Worm (Caenorhabditis elegans): Measurements from ENCODE around the gene mrpl-11.

Gene mrpl-11

DNA sequence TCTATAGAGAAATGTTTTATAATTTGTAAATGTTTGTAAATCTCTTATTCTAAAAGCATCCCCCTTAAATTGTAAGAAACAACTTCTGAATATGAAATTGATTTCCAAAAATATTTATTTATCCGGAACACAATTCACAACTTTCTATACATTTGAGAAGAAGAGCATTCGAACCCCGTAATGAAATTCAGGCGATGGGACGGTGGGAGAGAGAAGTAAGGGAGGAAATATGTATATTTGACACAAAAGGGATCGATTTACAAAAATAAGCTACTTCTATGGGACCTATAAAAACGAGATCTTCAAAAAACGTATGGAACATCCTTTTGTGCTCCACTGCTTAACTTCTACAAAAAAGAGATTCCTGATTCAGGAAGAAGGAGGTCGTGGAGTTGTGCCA lies 7.8 kb downstream of the mrpl-11 start:
- TF ChIP-seq unc-62 (GFP tag; optimal IDR thresholded peaks at IDR 0.05) (no peak), nhr-28 (tag; optimal IDR thresholded peaks at IDR 0.05) (no peak), nhr-2 (tag; optimal IDR thresholded peaks at IDR 0.05) (no peak), elt-1 (tag; optimal IDR thresholded peaks at IDR 0.05; ENCODE audit: borderline replicate concordance, insufficient read depth) (no peak), ztf-11 (tag; optimal IDR thresholded peaks at IDR 0.05) (no peak), unc-39 (tag; optimal IDR thresholded peaks at IDR 0.05) (no peak), drap-1 (GFP tag; optimal IDR thresholded peaks at IDR 0.05) (no peak), sptf-1 (tag; optimal IDR thresholded peaks at IDR 0.05) (no peak), nhr-76 (tag; optimal IDR thresholded peaks at IDR 0.05) (no peak), cnd-1 (tag; optimal IDR thresholded peaks at IDR 0.05) (no peak), zip-8 (tag; optimal IDR thresholded peaks at IDR 0.05) (no peak), pha-4 (tag; optimal IDR thresholded peaks at IDR 0.05) (no peak), ces-1 (GFP tag; optimal IDR thresholded peaks at IDR 0.05) (no peak), lin-13 (tag; optimal IDR thresholded peaks at IDR 0.05) (no peak), unc-120 (tag; optimal IDR thresholded peaks at IDR 0.05; ENCODE audit: poor library complexity, severe bottlenecking) (no peak), mep-1 (tag; optimal IDR thresholded peaks at IDR 0.05) (no peak), flh-1 (GFP tag; optimal IDR thresholded peaks at IDR 0.05) (no peak)

DNA sequence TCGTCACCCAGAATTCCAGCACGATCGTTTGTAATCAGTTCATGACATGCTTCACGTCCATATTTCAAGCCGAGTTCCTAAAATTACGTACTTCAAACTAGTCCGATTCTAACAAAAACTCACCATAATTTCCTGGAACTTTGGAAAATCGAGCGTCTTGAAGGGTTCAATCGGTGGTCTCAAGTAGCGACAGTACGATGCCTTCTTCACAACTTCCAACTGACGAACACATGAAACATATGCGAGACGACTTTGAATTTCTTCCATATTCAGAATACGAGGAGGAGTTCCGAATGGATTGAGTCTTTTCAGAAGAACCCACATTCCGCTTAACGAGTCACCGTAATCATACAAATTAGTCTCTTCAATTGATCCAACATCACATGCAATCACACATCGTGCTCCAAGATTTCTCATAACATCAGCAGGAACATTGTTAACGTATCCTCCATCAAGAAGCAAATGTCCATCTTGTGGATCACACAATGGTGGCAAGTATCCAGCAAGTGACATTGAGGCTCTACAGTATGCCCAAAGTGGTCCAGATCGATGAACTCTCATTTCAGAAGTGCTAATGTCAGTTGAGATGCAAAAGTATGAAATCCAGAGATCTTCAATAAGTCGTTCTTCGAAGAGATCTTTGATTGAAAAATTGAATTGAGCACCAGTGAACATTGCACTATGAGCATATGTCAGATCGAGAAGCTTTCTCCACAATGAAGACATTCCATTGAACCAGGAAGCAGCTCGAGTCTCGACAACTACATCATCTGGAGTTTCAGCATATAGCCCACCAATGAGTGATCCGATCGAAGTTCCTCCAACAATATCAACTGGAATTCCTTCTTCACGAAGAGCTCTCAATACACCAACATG lies 8.8 kb downstream of the mrpl-11 start:
- TF ChIP-seq lin-13 (tag; optimal IDR thresholded peaks at IDR 0.05) (no peak), M03D4.4 (tag; optimal IDR thresholded peaks at IDR 0.05) (no peak), tbx-8 (GFP tag; optimal IDR thresholded peaks at IDR 0.05) (no peak), blmp-1 (tag; optimal IDR thresholded peaks at IDR 0.05) (no peak), mab-5 (tag; optimal IDR thresholded peaks at IDR 0.05) (no peak), drap-1 (GFP tag; optimal IDR thresholded peaks at IDR 0.05) (no peak), pha-4 (tag; optimal IDR thresholded peaks at IDR 0.05) (no peak), ces-1 (GFP tag; optimal IDR thresholded peaks at IDR 0.05) (no peak)

DNA sequence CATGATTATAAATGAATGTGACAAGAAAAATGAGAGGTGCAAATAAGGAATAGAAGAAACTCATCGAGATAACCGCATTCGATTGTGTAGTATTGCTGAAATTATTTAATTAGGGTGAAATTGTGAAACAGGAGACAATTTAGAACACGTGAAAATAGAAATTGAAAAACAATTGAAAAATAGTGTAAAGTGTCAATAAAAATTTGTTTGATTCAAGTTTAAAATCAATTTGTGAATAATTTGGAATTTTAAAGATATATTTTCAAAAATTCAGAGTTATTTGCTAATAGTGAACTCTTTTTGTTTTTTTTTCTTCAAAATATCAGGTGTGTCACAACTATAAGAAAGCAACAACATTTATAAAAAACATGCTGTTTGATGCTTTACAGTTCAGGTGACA lies 13.9 kb downstream of the mrpl-11 start, which contains the start of gene ZK370.4:
Gene ZK370.4, minus strand, starts transcription at position 101 of the 400 bp plus-strand sequence.
- TF ChIP-seq ces-1 (GFP tag; optimal IDR thresholded peaks at IDR 0.05) (no peak), zip-8 (tag; optimal IDR thresholded peaks at IDR 0.05) (no peak), cnd-1 (tag; optimal IDR thresholded peaks at IDR 0.05) (no peak), flh-1 (GFP tag; optimal IDR thresholded peaks at IDR 0.05) (no peak), unc-39 (tag; optimal IDR thresholded peaks at IDR 0.05) (no peak), nhr-76 (tag; optimal IDR thresholded peaks at IDR 0.05) (no peak), elt-3 (tag; optimal IDR thresholded peaks at IDR 0.05) (no peak), sem-2 (GFP tag; optimal IDR thresholded peaks at IDR 0.05) (no peak), lin-13 (tag; optimal IDR thresholded peaks at IDR 0.05) (no peak), ceh-39 (tag; optimal IDR thresholded peaks at IDR 0.05) (no peak), snpc-4 (tag; optimal IDR thresholded peaks at IDR 0.05) (no peak), nhr-28 (tag; optimal IDR thresholded peaks at IDR 0.05) (no peak), lsy-2 (tag; optimal IDR thresholded peaks at IDR 0.05) (no peak)

DNA sequence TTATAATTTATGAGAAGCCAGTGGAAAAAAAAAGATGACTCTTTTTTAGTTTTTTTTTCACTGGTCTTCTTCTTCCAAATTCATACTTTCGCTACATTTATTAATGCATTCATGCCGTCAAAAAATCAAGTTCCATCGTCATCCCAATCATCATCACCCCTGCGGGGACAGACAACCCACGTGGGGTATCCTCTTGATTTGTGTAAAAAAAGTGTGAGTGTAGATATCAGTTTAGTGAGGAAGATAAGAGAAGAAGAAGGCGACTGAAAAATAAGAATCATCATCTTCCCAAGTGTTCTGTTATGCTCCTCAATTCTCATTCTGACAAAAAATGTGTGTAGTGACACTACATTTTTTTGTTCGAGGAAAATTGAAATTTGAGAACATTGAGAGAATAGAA lies 14.5 kb downstream of the mrpl-11 start:
- TF ChIP-seq lin-32 (GFP tag; optimal IDR thresholded peaks at IDR 0.05), result no peak
- TF ChIP-seq M03D4.4 (tag; optimal IDR thresholded peaks at IDR 0.05), result no peak
- TF ChIP-seq pha-4 (tag; optimal IDR thresholded peaks at IDR 0.05), result no peak
- TF ChIP-seq tbx-8 (GFP tag; optimal IDR thresholded peaks at IDR 0.05), result no peak
- no peak for TF ChIP-seq nhr-237 (tag; optimal IDR thresholded peaks at IDR 0.05)
- TF ChIP-seq unc-62 (GFP tag; optimal IDR thresholded peaks at IDR 0.05), result no peak
- no peak for TF ChIP-seq sptf-1 (tag; optimal IDR thresholded peaks at IDR 0.05)
- no peak for TF ChIP-seq nhr-76 (tag; optimal IDR thresholded peaks at IDR 0.05)
- TF ChIP-seq mab-5 (tag; optimal IDR thresholded peaks at IDR 0.05), result no peak
- no peak for TF ChIP-seq ceh-39 (tag; optimal IDR thresholded peaks at IDR 0.05)
- TF ChIP-seq ceh-43 (GFP tag; optimal IDR thresholded peaks at IDR 0.05), result no peak
- TF ChIP-seq cnd-1 (tag; optimal IDR thresholded peaks at IDR 0.05), result no peak
- TF ChIP-seq ceh-83 (GFP tag; optimal IDR thresholded peaks at IDR 0.05), result no peak
- TF ChIP-seq ces-1 (GFP tag; optimal IDR thresholded peaks at IDR 0.05), result no peak
- no peak for TF ChIP-seq bed-3 (GFP tag; optimal IDR thresholded peaks at IDR 0.05)
